Worm (Caenorhabditis elegans) whole organism, young adult: ENCODE results near the gene srbc-65.

Experiments
- F39B2.1 ChIP-seq: fragments of 200-800 bp; sonication (Bioruptor generic); IDR thresholded peaks from 2 replicates; pipeline ENCODE4 v1.3.6; 2022; ENCODE audit warnings: missing genetic modification reagents, missing genetic modification characterization, missing compliant biosample characterization
- F57C9.4 ChIP-seq: sonication (generic microtip); optimal IDR thresholded peaks from 2 replicates; lab custom pipeline; 2017; ENCODE audit warnings: mild to moderate bottlenecking, missing genetic modification characterization, missing compliant biosample characterization
- K11D2.4 ChIP-seq: fragments of 200-800 bp; sonication (Bioruptor generic); IDR thresholded peaks from 2 replicates; pipeline ENCODE4 v1.3.6; 2022; ENCODE audit warnings: missing genetic modification reagents, missing genetic modification characterization, missing compliant biosample characterization
- K12H6.12 ChIP-seq: fragments of 200-800 bp; sonication (Bioruptor generic); optimal IDR thresholded peaks from 2 replicates; lab custom pipeline; 2018; ENCODE audit warnings: mild to moderate bottlenecking, missing genetic modification characterization, missing compliant biosample characterization
- Y53F4B.3 ChIP-seq: fragments of 200-800 bp; sonication (Bioruptor generic); IDR thresholded peaks from 2 replicates; pipeline ENCODE4 v1.3.6; 2022; ENCODE audit warnings: missing genetic modification reagents, missing genetic modification characterization, missing compliant biosample characterization
- Y53G8AR.9 ChIP-seq: fragments of 200-800 bp; sonication (Bioruptor generic); conservative IDR thresholded peaks from 2 replicates; pipeline ENCODE4 v1.3.6; 2022; ENCODE audit warnings: missing genetic modification reagents, missing genetic modification characterization, missing compliant biosample characterization
- aptf-3 ChIP-seq: fragments of 200-800 bp; sonication (Bioruptor generic); IDR thresholded peaks from 2 replicates; pipeline ENCODE4 v1.3.6; 2022; ENCODE audit warnings: missing genetic modification characterization, missing compliant biosample characterization
- attf-6 ChIP-seq: fragments of 200-800 bp; sonication (Bioruptor generic); IDR thresholded peaks from 2 replicates; pipeline ENCODE4 v1.3.6; 2022; ENCODE audit warnings: missing genetic modification reagents, missing genetic modification characterization, missing compliant biosample characterization
- bed-1 ChIP-seq: fragments of 200-800 bp; sonication (Bioruptor generic); IDR thresholded peaks from 2 replicates; pipeline ENCODE4 v1.3.6; 2022; ENCODE audit warnings: missing genetic modification reagents, missing genetic modification characterization, missing compliant biosample characterization
- bed-2 ChIP-seq: fragments of 200-800 bp; sonication (Bioruptor generic); IDR thresholded peaks from 2 replicates; pipeline ENCODE4 v1.3.6; 2022; ENCODE audit warnings: missing genetic modification reagents, missing genetic modification characterization, missing compliant biosample characterization
- cebp-1 ChIP-seq, 2 experiments: fragments of 200-800 bp in 1 of 2; sonication (Bioruptor generic) in 1 of 2; sonication (generic microtip) in 1 of 2; IDR thresholded peaks in 1 of 2; optimal IDR thresholded peaks in 1 of 2; 2 replicates each; pipeline versions ENCODE4 v1.3.6 to Lab custom; 2017 to 2022; ENCODE audit warnings: missing compliant biosample characterization in 2 of 2, missing genetic modification characterization in 2 of 2, mild to moderate bottlenecking in 1 of 2, missing genetic modification reagents in 1 of 2, moderate library complexity in 1 of 2
- ceh-100 ChIP-seq: fragments of 200-800 bp; sonication (Bioruptor generic); IDR thresholded peaks from 2 replicates; pipeline ENCODE4 v1.3.6; 2022; ENCODE audit warnings: missing genetic modification reagents, missing genetic modification characterization, missing compliant biosample characterization
- ceh-58 ChIP-seq: fragments of 200-800 bp; sonication (Bioruptor generic); IDR thresholded peaks from 2 replicates; pipeline ENCODE4 v1.3.6; 2022; ENCODE audit warnings: missing genetic modification characterization, missing compliant biosample characterization
- dpff-1 ChIP-seq: sonication (generic microtip); optimal IDR thresholded peaks from 2 replicates; lab custom pipeline; 2017; ENCODE audit warnings: mild to moderate bottlenecking, missing genetic modification characterization, missing compliant biosample characterization
- dpl-1 ChIP-seq: fragments of 150-350 bp; optimal IDR thresholded peaks from 2 replicates; lab custom pipeline; 2014; ENCODE audit warnings: missing biosample characterization, missing genetic modification reagents, missing genetic modification characterization
- egl-44 ChIP-seq: fragments of 200-800 bp; sonication (Bioruptor generic); IDR thresholded peaks from 2 replicates; pipeline ENCODE4 v1.3.6; 2022; ENCODE audit warnings: missing genetic modification reagents, missing genetic modification characterization, missing compliant biosample characterization
- ets-4 ChIP-seq: fragments of 200-800 bp; sonication (Bioruptor generic); optimal IDR thresholded peaks from 2 replicates; lab custom pipeline; 2018; ENCODE audit warnings: mild to moderate bottlenecking, missing genetic modification characterization, missing compliant biosample characterization
- lin-35 ChIP-seq, 3 experiments: fragments of 150-350 bp in 2 of 3; sonication (generic microtip) in 1 of 3; optimal IDR thresholded peaks; 2 replicates each; lab custom pipeline; 2014 to 2018; ENCODE audit warnings: missing biosample characterization in 3 of 3, missing genetic modification characterization in 3 of 3, missing genetic modification reagents in 3 of 3
- lin-40 ChIP-seq: sonication (generic microtip); optimal IDR thresholded peaks from 2 replicates; lab custom pipeline; 2016; ENCODE audit warnings: missing genetic modification characterization, mild to moderate bottlenecking, missing compliant biosample characterization, missing genotype, missing genetic modification reagents
- madf-10 ChIP-seq: sonication (generic microtip); optimal IDR thresholded peaks from 2 replicates; lab custom pipeline; 2016; ENCODE audit warnings: mild to moderate bottlenecking, missing genetic modification characterization, missing compliant biosample characterization
- madf-3 ChIP-seq: fragments of 200-800 bp; sonication (Bioruptor generic); IDR thresholded peaks from 2 replicates; pipeline ENCODE4 v1.3.6; 2022; ENCODE audit warnings: missing genetic modification reagents, missing genetic modification characterization, missing compliant biosample characterization
- mel-28 ChIP-seq: sonication (generic microtip); optimal IDR thresholded peaks from 2 replicates; lab custom pipeline; 2016; ENCODE audit warnings: borderline replicate concordance, mild to moderate bottlenecking, missing genetic modification characterization, missing compliant biosample characterization
- nfyb-1 ChIP-seq: fragments of 200-800 bp; sonication (Bioruptor generic); IDR thresholded peaks from 2 replicates; pipeline ENCODE4 v1.3.6; 2022; ENCODE audit warnings: missing genetic modification reagents, missing genetic modification characterization, missing compliant biosample characterization
- nhr-27 ChIP-seq: fragments of 200-800 bp; sonication (Bioruptor generic); optimal IDR thresholded peaks from 2 replicates; lab custom pipeline; 2018; ENCODE audit warnings: mild to moderate bottlenecking, missing genetic modification characterization, moderate library complexity, missing compliant biosample characterization
- repo-1 ChIP-seq: sonication (generic microtip); optimal IDR thresholded peaks from 2 replicates; lab custom pipeline; 2017; ENCODE audit warnings: mild to moderate bottlenecking, missing genetic modification characterization, missing compliant biosample characterization
- rpc-1 ChIP-seq, 2 experiments: fragments of 150-350 bp in 1 of 2; sonication (generic microtip) in 1 of 2; optimal IDR thresholded peaks; 2 replicates each; lab custom pipeline; 2014 to 2018; ENCODE audit warnings: missing biosample characterization in 1 of 2, missing genetic modification characterization in 1 of 2, missing genetic modification reagents in 1 of 2, missing genotype in 1 of 2
- sea-2 ChIP-seq: fragments of 200-800 bp; sonication (Bioruptor generic); IDR thresholded peaks from 2 replicates; pipeline ENCODE4 v1.3.6; 2022; ENCODE audit warnings: missing genetic modification characterization, missing compliant biosample characterization
- snpc-1.1 ChIP-seq: sonication (generic microtip); optimal IDR thresholded peaks from 2 replicates; lab custom pipeline; 2017; ENCODE audit warnings: missing genetic modification characterization, mild to moderate bottlenecking, missing compliant biosample characterization, antibody characterized with exemption, moderate library complexity, missing genotype, missing genetic modification reagents; ENCODE audit not compliant: insufficient read depth
- snpc-4 ChIP-seq, 5 experiments: fragments of 150-350 bp in 1 of 5; sonication (generic microtip) in 4 of 5; optimal IDR thresholded peaks; 2 replicates each; lab custom pipeline; 2014 to 2018; ENCODE audit warnings: missing genetic modification characterization in 5 of 5, missing biosample characterization in 3 of 5, antibody characterized with exemption in 2 of 5, mild to moderate bottlenecking in 2 of 5, missing compliant biosample characterization in 2 of 5, missing genotype in 2 of 5, moderate library complexity in 2 of 5, missing genetic modification reagents in 1 of 5
- sptf-2 ChIP-seq: fragments of 200-800 bp; sonication (Bioruptor generic); optimal IDR thresholded peaks from 2 replicates; lab custom pipeline; 2018; ENCODE audit warnings: mild to moderate bottlenecking, missing genetic modification characterization, missing compliant biosample characterization
- tbp1 ChIP-seq: fragments of 200-800 bp; sonication (Bioruptor generic); optimal IDR thresholded peaks from 2 replicates; lab custom pipeline; 2018; ENCODE audit warnings: mild to moderate bottlenecking, missing genetic modification characterization, missing compliant biosample characterization
- xnd-1 ChIP-seq: sonication (generic microtip); optimal IDR thresholded peaks from 2 replicates; lab custom pipeline; 2016; ENCODE audit warnings: missing genotype, missing genetic modification reagents, missing genetic modification characterization, missing compliant biosample characterization
- zfh-2 ChIP-seq: fragments of 200-800 bp; sonication (Bioruptor generic); conservative IDR thresholded peaks from 2 replicates; pipeline ENCODE4 v1.3.6; 2022; ENCODE audit warnings: missing genetic modification reagents, missing genetic modification characterization, missing compliant biosample characterization
- zim-3 ChIP-seq: sonication (generic microtip); optimal IDR thresholded peaks from 2 replicates; lab custom pipeline; 2017; ENCODE audit warnings: mild to moderate bottlenecking, missing genetic modification characterization, moderate library complexity, missing compliant biosample characterization

Gene srbc-65

ce11 chrV:16550680-16551079 is at the start of gene srbc-65:
srbc-65 (plus strand) TSS chrV:16550980.
- no peak for TF ChIP-seq Y53F4B.3 (GFP tag; lab: Robert Waterston, UW)
- TF ChIP-seq dpl-1 = no peak
- no peak for TF ChIP-seq sea-2 (GFP tag; lab: Robert Waterston, UW)
- TF ChIP-seq sptf-2 = no peak
- TF ChIP-seq lin-40 = no peak

ce11 chrV:16503164-16503563 is 47.6 kb upstream of the srbc-65 start, which contains the start of gene F36D3.14:
F36D3.14 (minus strand) TSS chrV:16503264.
- no peak for TF ChIP-seq mel-28
- no peak for TF ChIP-seq rpc-1 (optimal IDR thresholded peaks at IDR 0.05; lab: Kevin White, UChicago)
- no peak for TF ChIP-seq rpc-1 (tag; optimal IDR thresholded peaks at IDR 0.05; lab: Kevin White, UChicago)
- TF ChIP-seq aptf-3 (GFP tag; lab: Robert Waterston, UW) = no peak
- TF ChIP-seq xnd-1 (tag; lab: Kevin White, UChicago) = no peak
- no peak for TF ChIP-seq F39B2.1 (GFP tag; lab: Robert Waterston, UW)
- TF ChIP-seq snpc-1.1 (tag; lab: Kevin White, UChicago) = no peak
- TF ChIP-seq lin-40 = no peak
- TF ChIP-seq ets-4 = no peak
- TF ChIP-seq madf-10 (tag; lab: Kevin White, UChicago) = no peak
- no peak for TF ChIP-seq attf-6 (GFP tag; lab: Robert Waterston, UW)
- TF ChIP-seq Y53G8AR.9 (GFP tag; lab: Robert Waterston, UW) = no peak
- TF ChIP-seq bed-1 (GFP tag; lab: Robert Waterston, UW) = no peak

- no peak for TF ChIP-seq tbp1 (GFP tag; lab: Kevin White, UChicago)
- no peak for TF ChIP-seq nhr-27 (tag; lab: Kevin White, UChicago)
- no peak for TF ChIP-seq bed-2 (GFP tag; lab: Robert Waterston, UW)
- no peak for TF ChIP-seq ceh-100 (GFP tag; lab: Robert Waterston, UW)
- no peak for TF ChIP-seq zim-3
- TF ChIP-seq ceh-58 = no peak
- TF ChIP-seq egl-44 = no peak
- no peak for TF ChIP-seq zfh-2
- TF ChIP-seq madf-3 = no peak
- TF ChIP-seq cebp-1 (GFP tag; IDR thresholded peaks at IDR 0.05; lab: Robert Waterston, UW) = no peak
- TF ChIP-seq cebp-1 (tag; optimal IDR thresholded peaks at IDR 0.05; lab: Kevin White, UChicago) = no peak
- no peak for TF ChIP-seq lin-35 (GFP tag; optimal IDR thresholded peaks at IDR 0.05; lab: Kevin White, UChicago)
- TF ChIP-seq dpff-1 (tag; lab: Kevin White, UChicago) = no peak
- no peak for TF ChIP-seq nfyb-1
- no peak for TF ChIP-seq K11D2.4 (GFP tag; lab: Robert Waterston, UW)
Observed at ce11 chrV:16505828-16506227, 45.0 kb upstream of the srbc-65 start, which contains the start of gene nhr-54. nhr-54 (minus strand) TSS chrV:16505928.

ce11 chrV:16506650-16507049 is 44.1 kb upstream of the srbc-65 start:
- no peak for TF ChIP-seq F57C9.4 (tag; lab: Kevin White, UChicago)
- TF ChIP-seq egl-44 = no peak
- TF ChIP-seq snpc-4 (GFP tag; optimal IDR thresholded peaks at IDR 0.05; lab: Kevin White, UChicago) = no peak
- TF ChIP-seq snpc-4 (tag; optimal IDR thresholded peaks at IDR 0.05; lab: Kevin White, UChicago) = no peak
- TF ChIP-seq repo-1 (tag; lab: Kevin White, UChicago) = no peak
- TF ChIP-seq K12H6.12 (tag; lab: Kevin White, UChicago) = no peak
- TF ChIP-seq madf-10 (tag; lab: Kevin White, UChicago) = no peak
